Fruit fly (Drosophila melanogaster) whole organism: Measurements from ENCODE around the gene asl.

Experiments used
- CG8478 ChIP-seq: fragments of >200 bp; optimal IDR thresholded peaks from 2 replicates; lab custom pipeline; 2018; ENCODE audit warnings: inconsistent platforms
- Dll ChIP-seq: fragments of >200 bp; optimal IDR thresholded peaks from 2 replicates; lab custom pipeline; 2017
- EcR ChIP-seq, 2 experiments: fragments of >200 bp; optimal IDR thresholded peaks; 2 replicates each; lab custom pipeline; 2017; ENCODE audit warnings: missing biosample characterization in 2 of 2, missing genetic modification characterization in 2 of 2, missing genetic modification reagents in 2 of 2
- pan ChIP-seq: fragments of >200 bp; optimal IDR thresholded peaks from 2 replicates; lab custom pipeline; 2017
- psq ChIP-seq: fragments of >200 bp; optimal IDR thresholded peaks from 2 replicates; lab custom pipeline; 2017
- usp ChIP-seq: fragments of >200 bp; optimal IDR thresholded peaks from 2 replicates; lab custom pipeline; 2017; ENCODE audit warnings: missing biosample characterization, missing genetic modification characterization, mixed read lengths

DNA sequence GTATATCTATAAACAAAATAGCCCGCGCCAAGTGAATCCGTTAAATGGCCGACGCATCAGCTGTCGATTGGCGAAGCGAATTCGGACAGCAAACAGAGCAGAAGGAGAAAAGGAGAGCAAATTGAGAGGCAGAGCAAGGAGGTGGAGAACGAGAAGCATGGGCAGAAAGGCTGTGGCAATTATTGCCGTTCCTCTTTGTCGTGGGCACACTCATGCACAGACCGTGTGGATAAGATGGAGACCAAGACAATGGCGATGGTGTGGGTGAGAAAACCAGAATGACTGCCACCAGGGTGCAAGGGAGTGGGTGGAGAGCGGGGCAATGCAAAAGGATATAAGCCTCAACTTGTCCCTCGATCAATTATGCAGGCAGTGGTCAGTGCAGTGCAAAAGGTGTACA, 4.8 kb upstream of the asl start:
- TF ChIP-seq usp (GFP tag; lab: Kevin White, UChicago) (no peak), CG8478 (lab: Kevin White, UChicago) (no peak), EcR (GFP tag; optimal IDR thresholded peaks at IDR 0.05; lab: Kevin White, UChicago) (no peak), psq (lab: Kevin White, UChicago) (no peak), pan (no peak), Dll (lab: Kevin White, UChicago) (no peak)
